Worm (Caenorhabditis elegans): Measurements from ENCODE around the gene H09F14.1.

- TF ChIP-seq ccch-3 (GFP tag; optimal IDR thresholded peaks at IDR 0.05) (no peak), attf-3 (GFP tag; conservative IDR thresholded peaks at IDR 0.05) (no peak)
Observed at ce11 chrV:10568496-10568895, 46.9 kb downstream of the H09F14.1 start.
